Worm (Caenorhabditis elegans) whole organism, L3 larva: ENCODE data around the gene sel-2.

Experiments used
- aly-2 ChIP-seq: fragments of 150-350 bp; optimal IDR thresholded peaks from 2 replicates; lab custom pipeline; 2014; ENCODE audit warnings: missing biosample characterization, missing genetic modification characterization
- ama-1 ChIP-seq: fragments of 150-350 bp; optimal IDR thresholded peaks from 2 replicates; lab custom pipeline; 2018
- ceh-16 ChIP-seq: sonication (generic microtip); optimal IDR thresholded peaks from 2 replicates; lab custom pipeline; 2017; ENCODE audit warnings: missing biosample characterization, missing genetic modification characterization
- egl-5 ChIP-seq: fragments of 150-350 bp; optimal IDR thresholded peaks from 2 replicates; lab custom pipeline; 2017; ENCODE audit warnings: missing biosample characterization, missing genetic modification reagents, missing genetic modification characterization, inconsistent platforms
- fos-1 ChIP-seq: fragments of 150-350 bp; optimal IDR thresholded peaks from 2 replicates; lab custom pipeline; 2014; ENCODE audit warnings: missing biosample characterization, missing genetic modification characterization
- lsy-12 ChIP-seq: sonication (generic microtip); optimal IDR thresholded peaks from 2 replicates; lab custom pipeline; 2016; ENCODE audit warnings: mild to moderate bottlenecking, missing genetic modification characterization, missing compliant biosample characterization
- nfya-1 ChIP-seq: sonication (generic microtip); optimal IDR thresholded peaks from 2 replicates; lab custom pipeline; 2017; ENCODE audit warnings: missing genetic modification characterization, mild to moderate bottlenecking, missing compliant biosample characterization, antibody characterized with exemption, moderate library complexity; ENCODE audit not compliant: insufficient read depth
- nhr-11 ChIP-seq: fragments of 150-350 bp; optimal IDR thresholded peaks from 2 replicates; lab custom pipeline; 2014; ENCODE audit warnings: missing biosample characterization, missing genetic modification characterization
- nhr-76 ChIP-seq: fragments of 150-350 bp; sonication (generic microtip); optimal IDR thresholded peaks from 5 replicates; lab custom pipeline; 2014; ENCODE audit warnings: missing biosample characterization, missing genetic modification characterization
- nhr-77 ChIP-seq: fragments of 150-350 bp; optimal IDR thresholded peaks from 2 replicates; lab custom pipeline; 2014; ENCODE audit warnings: missing biosample characterization, missing genetic modification characterization
- tbx-2 ChIP-seq: sonication (generic microtip); optimal IDR thresholded peaks from 2 replicates; lab custom pipeline; 2016; ENCODE audit warnings: mild to moderate bottlenecking, missing genetic modification characterization, missing compliant biosample characterization
- unc-62 ChIP-seq: fragments of 150-350 bp; sonication (generic microtip); optimal IDR thresholded peaks from 4 replicates; lab custom pipeline; 2014; ENCODE audit warnings: missing biosample characterization, missing genetic modification reagents, missing genetic modification characterization
- ztf-4 ChIP-seq: fragments of 150-350 bp; optimal IDR thresholded peaks from 2 replicates; lab custom pipeline; 2014; ENCODE audit warnings: missing biosample characterization, missing genetic modification characterization

ce11 chrIII:4646246-4646645 lies 34.1 kb upstream of the sel-2 start, which contains the start of gene pqn-29:
- TF ChIP-seq unc-62 (GFP tag; lab: Kevin White, UChicago) (no peak), ztf-4 (tag; lab: Kevin White, UChicago) (no peak), tbx-2 (tag; lab: Kevin White, UChicago) (no peak), fos-1 (no peak), aly-2 (tag; lab: Kevin White, UChicago) (no peak), ceh-16 (tag; lab: Kevin White, UChicago) (no peak), nhr-76 (tag; lab: Kevin White, UChicago) (no peak), nfya-1 (tag; lab: Kevin White, UChicago) (no peak), egl-5 (tag; lab: Kevin White, UChicago) (no peak), lsy-12 (tag; lab: Kevin White, UChicago) (no peak), nhr-77 (tag; lab: Kevin White, UChicago) (no peak), ama-1 (lab: Kevin White, UChicago) (no peak), nhr-11 (no peak)
